Fruit fly (Drosophila melanogaster) whole organism, adult: ENCODE measurements around the gene Rap1.

Experiments
- CG11617 ChIP-seq: fragments of 200-800 bp; sonication (Bioruptor generic); optimal IDR thresholded peaks from 2 replicates; lab custom pipeline; 2017; ENCODE audit warnings: mild to moderate bottlenecking, missing biosample characterization, missing genetic modification reagents, missing genetic modification characterization
- CG12768 ChIP-seq: fragments of 200-800 bp; sonication (Bioruptor generic); optimal IDR thresholded peaks from 2 replicates; lab custom pipeline; 2017; ENCODE audit warnings: missing biosample characterization, missing genetic modification characterization, mild to moderate bottlenecking, moderate library complexity, missing genetic modification reagents
- CG14711 ChIP-seq: fragments of 200-800 bp; sonication (Bioruptor generic); optimal IDR thresholded peaks from 2 replicates; lab custom pipeline; 2018; ENCODE audit warnings: missing biosample characterization, mild to moderate bottlenecking, missing genetic modification characterization, moderate library complexity
- CG1620 ChIP-seq: fragments of 200-800 bp; sonication (Bioruptor generic); optimal IDR thresholded peaks from 2 replicates; lab custom pipeline; 2016; ENCODE audit warnings: missing biosample characterization, missing genetic modification characterization
- CG33017 ChIP-seq: fragments of 200-800 bp; sonication (Bioruptor generic); optimal IDR thresholded peaks from 2 replicates; lab custom pipeline; 2018; ENCODE audit warnings: missing biosample characterization, mild to moderate bottlenecking, missing genetic modification characterization, moderate library complexity
- CG5204 ChIP-seq: fragments of 200-800 bp; sonication (Bioruptor generic); optimal IDR thresholded peaks from 2 replicates; lab custom pipeline; 2016; ENCODE audit warnings: missing biosample characterization, missing genetic modification characterization
- CG7045 ChIP-seq: fragments of 200-800 bp; sonication (Bioruptor generic); optimal IDR thresholded peaks from 2 replicates; lab custom pipeline; 2017; ENCODE audit warnings: missing biosample characterization, mild to moderate bottlenecking, missing genetic modification characterization
- CG7101 ChIP-seq: fragments of 200-800 bp; sonication (Bioruptor generic); optimal IDR thresholded peaks from 2 replicates; lab custom pipeline; 2018; ENCODE audit warnings: missing biosample characterization, mild to moderate bottlenecking, missing genetic modification characterization, moderate library complexity
- Clk ChIP-seq: fragments of 200-800 bp; sonication (Bioruptor generic); optimal IDR thresholded peaks from 2 replicates; lab custom pipeline; 2017; ENCODE audit warnings: missing biosample characterization, missing genetic modification characterization
- Crg-1 ChIP-seq: fragments of 200-800 bp; sonication (Bioruptor generic); optimal IDR thresholded peaks from 2 replicates; lab custom pipeline; 2016; ENCODE audit warnings: missing biosample characterization, missing genetic modification characterization
- Hr96 ChIP-seq: fragments of 200-800 bp; sonication (Bioruptor generic); optimal IDR thresholded peaks from 2 replicates; lab custom pipeline; 2016; ENCODE audit warnings: missing biosample characterization, missing genetic modification characterization
- Mnt ChIP-seq: fragments of 200-800 bp; sonication (Bioruptor generic); optimal IDR thresholded peaks from 2 replicates; lab custom pipeline; 2016; ENCODE audit warnings: missing biosample characterization, mild to moderate bottlenecking, missing genetic modification characterization
- bab1 ChIP-seq: fragments of 200-800 bp; sonication (Bioruptor generic); optimal IDR thresholded peaks from 3 replicates; lab custom pipeline; 2019; ENCODE audit warnings: missing biosample characterization, mild to moderate bottlenecking, missing genetic modification characterization, moderate library complexity
- cic ChIP-seq: fragments of 200-800 bp; sonication (Bioruptor generic); optimal IDR thresholded peaks from 2 replicates; lab custom pipeline; 2017; ENCODE audit warnings: missing biosample characterization, mild to moderate bottlenecking, missing genetic modification characterization, moderate library complexity
- cnc ChIP-seq, 2 experiments: fragments of >200 bp; optimal IDR thresholded peaks; 2 replicates each; lab custom pipeline; 2017
- kay ChIP-seq: fragments of 200-800 bp; sonication (Bioruptor generic); peaks from one replicate; lab custom pipeline; 2016; ENCODE audit warnings: missing biosample characterization, missing genetic modification characterization, borderline replicate concordance
- ovo ChIP-seq: fragments of 200-800 bp; sonication (Bioruptor generic); optimal IDR thresholded peaks from 2 replicates; lab custom pipeline; 2016; ENCODE audit warnings: missing biosample characterization, missing genetic modification characterization
- pad ChIP-seq: fragments of 200-800 bp; sonication (Bioruptor generic); optimal IDR thresholded peaks from 3 replicates; lab custom pipeline; 2017; ENCODE audit warnings: missing biosample characterization, missing genetic modification characterization, mild to moderate bottlenecking, moderate library complexity, missing genetic modification reagents
- tj ChIP-seq: fragments of 200-800 bp; sonication (Bioruptor generic); optimal IDR thresholded peaks from 3 replicates; lab custom pipeline; 2017; ENCODE audit warnings: missing biosample characterization, mild to moderate bottlenecking, missing genetic modification characterization, moderate library complexity
- toe ChIP-seq: fragments of 200-800 bp; sonication (Bioruptor generic); optimal IDR thresholded peaks from 2 replicates; lab custom pipeline; 2016; ENCODE audit warnings: missing biosample characterization, missing genetic modification characterization

Rap1 gene

dm6 chr3L:1861794-1862447 is at the start of gene Rap1:
TSS of gene Rap1 (minus strand) at chr3L:1862239.
- TF ChIP-seq kay (GFP tag; lab: Kevin White, UChicago) = peak; percentile 79
- TF ChIP-seq CG12768 = no peak
- TF ChIP-seq Hr96 = peak; percentile 64
- peak; percentile 41 for TF ChIP-seq Clk (GFP tag; lab: Kevin White, UChicago)
- peak; percentile 50 for TF ChIP-seq CG11617
- TF ChIP-seq bab1 (GFP tag; lab: Kevin White, UChicago) = peak; percentile 72
- TF ChIP-seq CG7045 (GFP tag; lab: Kevin White, UChicago) = peak; percentile 56
- peak; percentile 32 for TF ChIP-seq CG1620
- TF ChIP-seq ovo = peak; percentile 9
- TF ChIP-seq CG14711 (tag; lab: Kevin White, UChicago) = peak; percentile 95
- TF ChIP-seq toe (GFP tag; lab: Kevin White, UChicago) = peak; percentile 67
- no peak for TF ChIP-seq CG33017 (tag; lab: Kevin White, UChicago)
- peak; percentile 29 for TF ChIP-seq tj (GFP tag; lab: Kevin White, UChicago)
- TF ChIP-seq CG7101 (tag; lab: Kevin White, UChicago) = peak; percentile 3
- TF ChIP-seq pad (GFP tag; lab: Kevin White, UChicago) = peak; percentile 45
- TF ChIP-seq cic (GFP tag; lab: Kevin White, UChicago) = no peak
- no peak for TF ChIP-seq cnc (optimal IDR thresholded peaks at IDR 0.05; lab: Kevin White, UChicago)
- TF ChIP-seq Crg-1 (GFP tag; lab: Kevin White, UChicago) = no peak
- TF ChIP-seq CG5204 (GFP tag; lab: Kevin White, UChicago) = no peak
- no peak for TF ChIP-seq Mnt

- TF ChIP-seq Clk (GFP tag; lab: Kevin White, UChicago) (no peak), CG12768 (no peak), tj (GFP tag; lab: Kevin White, UChicago) (no peak), cic (GFP tag; lab: Kevin White, UChicago) (no peak), Hr96 (no peak), bab1 (GFP tag; lab: Kevin White, UChicago) (no peak), CG7101 (tag; lab: Kevin White, UChicago) (no peak), toe (GFP tag; lab: Kevin White, UChicago) (no peak), CG14711 (tag; lab: Kevin White, UChicago) (no peak), ovo (no peak)
Measured at dm6 chr3L:1910107-1910506, 48.1 kb upstream of the Rap1 start, which contains the start of gene dsb. TSS of gene dsb (minus strand) at chr3L:1910197.

- no peak for TF ChIP-seq CG11617
- no peak for TF ChIP-seq ovo
- TF ChIP-seq CG12768 = no peak
- no peak for TF ChIP-seq kay (GFP tag; lab: Kevin White, UChicago)
- TF ChIP-seq Mnt = no peak
- TF ChIP-seq CG7045 (GFP tag; lab: Kevin White, UChicago) = no peak
- TF ChIP-seq cic (GFP tag; lab: Kevin White, UChicago) = no peak
- TF ChIP-seq CG7101 (tag; lab: Kevin White, UChicago) = no peak
Measured at dm6 chr3L:1909000-1909399, 47.0 kb upstream of the Rap1 start.

- TF ChIP-seq CG11617 = no peak
- TF ChIP-seq CG5204 (GFP tag; lab: Kevin White, UChicago) = no peak
Measured at dm6 chr3L:1906208-1906607, 44.2 kb upstream of the Rap1 start.

- no peak for TF ChIP-seq bab1 (GFP tag; lab: Kevin White, UChicago)
- no peak for TF ChIP-seq CG12768
- no peak for TF ChIP-seq ovo
- no peak for TF ChIP-seq CG1620
- TF ChIP-seq CG7045 (GFP tag; lab: Kevin White, UChicago) = no peak
- no peak for TF ChIP-seq CG5204 (GFP tag; lab: Kevin White, UChicago)
- no peak for TF ChIP-seq pad (GFP tag; lab: Kevin White, UChicago)
- TF ChIP-seq Crg-1 (GFP tag; lab: Kevin White, UChicago) = no peak
- TF ChIP-seq kay (GFP tag; lab: Kevin White, UChicago) = no peak
Measured at dm6 chr3L:1905273-1905672, 43.2 kb upstream of the Rap1 start.

dm6 chr3L:1904440-1904839 is 42.4 kb upstream of the Rap1 start:
- TF ChIP-seq cic (GFP tag; lab: Kevin White, UChicago) = no peak
- no peak for TF ChIP-seq CG14711 (tag; lab: Kevin White, UChicago)
- no peak for TF ChIP-seq ovo
- TF ChIP-seq CG33017 (tag; lab: Kevin White, UChicago) = no peak
- no peak for TF ChIP-seq tj (GFP tag; lab: Kevin White, UChicago)
- no peak for TF ChIP-seq kay (GFP tag; lab: Kevin White, UChicago)
- TF ChIP-seq CG1620 = no peak
- no peak for TF ChIP-seq toe (GFP tag; lab: Kevin White, UChicago)
- TF ChIP-seq Mnt = no peak
- no peak for TF ChIP-seq cnc (optimal IDR thresholded peaks at IDR 0.05; lab: Kevin White, UChicago)
- no peak for TF ChIP-seq Clk (GFP tag; lab: Kevin White, UChicago)
- TF ChIP-seq Crg-1 (GFP tag; lab: Kevin White, UChicago) = no peak
- TF ChIP-seq bab1 (GFP tag; lab: Kevin White, UChicago) = no peak
- TF ChIP-seq CG7101 (tag; lab: Kevin White, UChicago) = no peak
- no peak for TF ChIP-seq CG12768
- no peak for TF ChIP-seq CG11617
- TF ChIP-seq Hr96 = no peak
- no peak for TF ChIP-seq pad (GFP tag; lab: Kevin White, UChicago)

- no peak for TF ChIP-seq Hr96
- TF ChIP-seq pad (GFP tag; lab: Kevin White, UChicago) = no peak
- TF ChIP-seq bab1 (GFP tag; lab: Kevin White, UChicago) = no peak
- TF ChIP-seq cic (GFP tag; lab: Kevin White, UChicago) = no peak
- no peak for TF ChIP-seq CG12768
Measured at dm6 chr3L:1900633-1901032, 38.6 kb upstream of the Rap1 start.
